Worm (Caenorhabditis elegans): Measurements from ENCODE around the gene hsp-25.

ce11 chrX:6050849-6051248 lies 11.4 kb upstream of the hsp-25 start:
- TF ChIP-seq jun-1 (tag; optimal IDR thresholded peaks at IDR 0.05) = no peak
- no peak for TF ChIP-seq ztf-11 (tag; optimal IDR thresholded peaks at IDR 0.05)
- no peak for TF ChIP-seq ces-1 (GFP tag; optimal IDR thresholded peaks at IDR 0.05)
- TF ChIP-seq ama-1 (optimal IDR thresholded peaks at IDR 0.05) = no peak

Measured in whole organism, L1 larva.